Fruit fly (Drosophila melanogaster) whole organism, embryonic: ENCODE data around the gene Dlip2.

Experiments
- Asciz ChIP-seq: fragments of 200-800 bp; sonication (Bioruptor generic); optimal IDR thresholded peaks from 2 replicates; lab custom pipeline; 2017; ENCODE audit warnings: missing biosample characterization, mild to moderate bottlenecking, missing genetic modification characterization, missing genetic modification reagents
- CG10147 ChIP-seq: fragments of 200-800 bp; sonication (Bioruptor generic); optimal IDR thresholded peaks from 2 replicates; lab custom pipeline; 2019; ENCODE audit warnings: missing biosample characterization, mild to moderate bottlenecking, missing genetic modification characterization, moderate library complexity
- CG1024 ChIP-seq: fragments of 200-800 bp; sonication (Bioruptor generic); IDR thresholded peaks from 2 replicates; pipeline ENCODE4 v1.3.6; 2022; ENCODE audit warnings: missing biosample characterization, missing genetic modification characterization
- CG10274 ChIP-seq: fragments of 200-800 bp; sonication (Bioruptor generic); optimal IDR thresholded peaks from 3 replicates; lab custom pipeline; 2017; ENCODE audit warnings: missing biosample characterization, mild to moderate bottlenecking, missing genetic modification characterization
- CG10431 ChIP-seq: fragments of 200-800 bp; sonication (Bioruptor generic); optimal IDR thresholded peaks from 3 replicates; lab custom pipeline; 2018; ENCODE audit warnings: missing biosample characterization, mild to moderate bottlenecking, missing genetic modification characterization
- CG11560 ChIP-seq: fragments of 200-800 bp; sonication (Bioruptor generic); IDR thresholded peaks from 3 replicates; pipeline ENCODE4 v1.3.6; 2022; ENCODE audit warnings: missing biosample characterization, missing genetic modification characterization
- CG11696 ChIP-seq: fragments of 200-800 bp; sonication (Bioruptor generic); IDR thresholded peaks from 2 replicates; pipeline ENCODE4 v1.3.6; 2022; ENCODE audit warnings: missing biosample characterization, missing genetic modification characterization
- CG12942 ChIP-seq: fragments of 200-800 bp; sonication (Bioruptor generic); optimal IDR thresholded peaks from 3 replicates; lab custom pipeline; 2016; ENCODE audit warnings: missing biosample characterization, missing genetic modification characterization
- CG14050 ChIP-seq: fragments of 200-800 bp; sonication (Bioruptor generic); IDR thresholded peaks from 3 replicates; pipeline ENCODE4 v1.3.6; 2022; ENCODE audit warnings: missing biosample characterization, missing genetic modification characterization
- CG14710 ChIP-seq: fragments of 200-800 bp; sonication (Bioruptor generic); optimal IDR thresholded peaks from 3 replicates; lab custom pipeline; 2019; ENCODE audit warnings: missing biosample characterization, mild to moderate bottlenecking, missing genetic modification characterization, moderate library complexity
- CG14860 ChIP-seq: fragments of 200-800 bp; sonication (Bioruptor generic); IDR thresholded peaks from 3 replicates; pipeline ENCODE4 v1.3.6; 2022; ENCODE audit warnings: missing biosample characterization, missing genetic modification characterization; ENCODE audit not compliant: partially characterized antibody
- CG1603 ChIP-seq: fragments of 200-800 bp; sonication (Bioruptor generic); optimal IDR thresholded peaks from 2 replicates; lab custom pipeline; 2019; ENCODE audit warnings: missing biosample characterization, mild to moderate bottlenecking, missing genetic modification characterization, moderate library complexity
- CG16863 ChIP-seq: fragments of 200-800 bp; sonication (Bioruptor generic); optimal IDR thresholded peaks from 3 replicates; lab custom pipeline; 2016; ENCODE audit warnings: missing biosample characterization, missing genetic modification characterization
- CG18764 ChIP-seq: fragments of 200-800 bp; sonication (Bioruptor generic); optimal IDR thresholded peaks from 3 replicates; lab custom pipeline; 2016; ENCODE audit warnings: missing biosample characterization, missing genetic modification characterization
- CG2202 ChIP-seq: fragments of 200-800 bp; sonication (Bioruptor generic); optimal IDR thresholded peaks from 2 replicates; lab custom pipeline; 2018; ENCODE audit warnings: missing biosample characterization, mild to moderate bottlenecking, missing genetic modification characterization
- CG2875 ChIP-seq: fragments of 200-800 bp; sonication (Bioruptor generic); optimal IDR thresholded peaks from 2 replicates; lab custom pipeline; 2017; ENCODE audit warnings: missing biosample characterization, mild to moderate bottlenecking, missing genetic modification characterization, missing genetic modification reagents
- CG30403 ChIP-seq: fragments of 200-800 bp; sonication (Bioruptor generic); optimal IDR thresholded peaks from 3 replicates; lab custom pipeline; 2016; ENCODE audit warnings: missing biosample characterization, missing genetic modification characterization
- CG33557 ChIP-seq: fragments of 200-800 bp; sonication (Bioruptor generic); optimal IDR thresholded peaks from 2 replicates; lab custom pipeline; 2019; ENCODE audit warnings: missing biosample characterization, mild to moderate bottlenecking, missing genetic modification characterization, moderate library complexity
- CG34376 ChIP-seq: fragments of 200-800 bp; sonication (Bioruptor generic); optimal IDR thresholded peaks from 2 replicates; lab custom pipeline; 2018; ENCODE audit warnings: missing biosample characterization, mild to moderate bottlenecking, missing genetic modification characterization
- CG42726 ChIP-seq: fragments of 200-800 bp; sonication (Bioruptor generic); IDR thresholded peaks from 2 replicates; pipeline ENCODE4 v1.3.6; 2022; ENCODE audit warnings: missing biosample characterization, missing genetic modification characterization; ENCODE audit not compliant: partially characterized antibody
- CG4617 ChIP-seq: fragments of 200-800 bp; sonication (Bioruptor generic); optimal IDR thresholded peaks from 3 replicates; lab custom pipeline; 2016; ENCODE audit warnings: missing biosample characterization, missing genetic modification characterization, borderline replicate concordance
- CG5180 ChIP-seq: fragments of 200-800 bp; sonication (Bioruptor generic); optimal IDR thresholded peaks from 3 replicates; lab custom pipeline; 2017; ENCODE audit warnings: missing biosample characterization, missing genetic modification characterization, mild to moderate bottlenecking, moderate library complexity, missing genetic modification reagents
- CG8089 ChIP-seq: fragments of 200-800 bp; sonication (Bioruptor generic); optimal IDR thresholded peaks from 3 replicates; lab custom pipeline; 2016; ENCODE audit warnings: missing biosample characterization, missing genetic modification characterization
- Nf-YA ChIP-seq: fragments of 200-800 bp; sonication (Bioruptor generic); IDR thresholded peaks from 2 replicates; pipeline ENCODE4 v1.3.6; 2022; ENCODE audit warnings: missing biosample characterization, missing genetic modification characterization
- Poxn ChIP-seq: fragments of 200-800 bp; sonication (Bioruptor generic); IDR thresholded peaks from 2 replicates; pipeline ENCODE4 v1.3.6; 2022; ENCODE audit warnings: missing biosample characterization, missing genetic modification characterization
- ase ChIP-seq: fragments of 200-800 bp; sonication (Bioruptor generic); IDR thresholded peaks from 3 replicates; pipeline ENCODE4 v1.3.6; 2022; ENCODE audit warnings: missing biosample characterization, missing genetic modification characterization
- btn ChIP-seq: fragments of 200-800 bp; sonication (Bioruptor generic); optimal IDR thresholded peaks from 2 replicates; lab custom pipeline; 2016; ENCODE audit warnings: missing biosample characterization, missing genetic modification characterization
- chinmo ChIP-seq: fragments of 200-800 bp; sonication (Bioruptor generic); IDR thresholded peaks from 4 replicates; pipeline ENCODE4 v1.3.6; 2022; ENCODE audit warnings: missing biosample characterization, missing genetic modification characterization; ENCODE audit not compliant: partially characterized antibody
- danr ChIP-seq: fragments of 200-800 bp; sonication (Bioruptor generic); IDR thresholded peaks from 2 replicates; pipeline ENCODE4 v1.3.6; 2022; ENCODE audit warnings: missing biosample characterization, missing genetic modification characterization
- dmrt11E ChIP-seq: fragments of 200-800 bp; sonication (Bioruptor generic); optimal IDR thresholded peaks from 3 replicates; lab custom pipeline; 2018; ENCODE audit warnings: missing biosample characterization, mild to moderate bottlenecking, missing genetic modification characterization, moderate library complexity
- fd102C ChIP-seq: fragments of 200-800 bp; sonication (Bioruptor generic); optimal IDR thresholded peaks from 2 replicates; lab custom pipeline; 2018; ENCODE audit warnings: missing biosample characterization, mild to moderate bottlenecking, missing genetic modification characterization, moderate library complexity
- gce ChIP-seq: fragments of 200-800 bp; sonication (Bioruptor generic); IDR thresholded peaks from 3 replicates; pipeline ENCODE4 v1.3.6; 2022; ENCODE audit warnings: missing biosample characterization, missing genetic modification characterization
- gfzf ChIP-seq: fragments of 200-800 bp; sonication (Bioruptor generic); optimal IDR thresholded peaks from 2 replicates; lab custom pipeline; 2016; ENCODE audit warnings: missing biosample characterization, mild to moderate bottlenecking, missing genetic modification characterization, moderate library complexity
- grau ChIP-seq: fragments of 200-800 bp; optimal IDR thresholded peaks from 3 replicates; lab custom pipeline; 2019; ENCODE audit warnings: missing biosample characterization, mild to moderate bottlenecking, missing genetic modification characterization, moderate library complexity
- gt ChIP-seq: fragments of 200-800 bp; sonication (Bioruptor generic); IDR thresholded peaks from 2 replicates; pipeline ENCODE4 v1.3.6; 2022; ENCODE audit warnings: missing biosample characterization, missing genetic modification characterization
- hkb ChIP-seq, 2 experiments: fragments of 200-800 bp in 1 of 2; fragments of >200 bp in 1 of 2; sonication (Bioruptor generic) in 1 of 2; IDR thresholded peaks in 1 of 2; optimal IDR thresholded peaks in 1 of 2; 2 replicates each; pipeline versions ENCODE4 v1.3.6 to Lab custom; 2017 to 2022; ENCODE audit warnings: missing biosample characterization in 1 of 2, missing genetic modification characterization in 1 of 2
- jing ChIP-seq: fragments of 200-800 bp; sonication (Bioruptor generic); optimal IDR thresholded peaks from 2 replicates; lab custom pipeline; 2018; ENCODE audit warnings: missing biosample characterization, mild to moderate bottlenecking, missing genetic modification characterization
- kah ChIP-seq: fragments of 200-800 bp; sonication (Bioruptor generic); optimal IDR thresholded peaks from 2 replicates; lab custom pipeline; 2018; ENCODE audit warnings: missing biosample characterization, mild to moderate bottlenecking, missing genetic modification characterization
- lola ChIP-seq, 3 experiments: fragments of >200 bp in 2 of 3; fragments of 200-800 bp in 1 of 3; sonication (Bioruptor generic) in 1 of 3; optimal IDR thresholded peaks; 2 replicates each; lab custom pipeline; 2017 to 2019; ENCODE audit warnings: missing biosample characterization in 3 of 3, missing genetic modification characterization in 3 of 3, mild to moderate bottlenecking in 1 of 3, moderate library complexity in 1 of 3
- nau ChIP-seq: fragments of 200-800 bp; sonication (Bioruptor generic); optimal IDR thresholded peaks from 3 replicates; lab custom pipeline; 2017; ENCODE audit warnings: missing biosample characterization, mild to moderate bottlenecking, missing genetic modification characterization, missing genetic modification reagents
- pan ChIP-seq, 4 experiments: fragments of >200 bp in 3 of 4; fragments of 200-800 bp in 1 of 4; sonication (Bioruptor generic) in 1 of 4; optimal IDR thresholded peaks in 3 of 4; IDR thresholded peaks in 1 of 4; 2 replicates each; pipeline versions ENCODE4 v1.3.6 to Lab custom; 2017 to 2022; ENCODE audit warnings: missing biosample characterization in 2 of 4, missing genetic modification characterization in 2 of 4, mixed read lengths in 1 of 4
- rib ChIP-seq: fragments of 200-800 bp; sonication (Bioruptor generic); IDR thresholded peaks from 2 replicates; pipeline ENCODE4 v1.3.6; 2022; ENCODE audit warnings: missing biosample characterization, missing genetic modification characterization
- scrt ChIP-seq: fragments of 200-800 bp; sonication (Bioruptor generic); optimal IDR thresholded peaks from 2 replicates; lab custom pipeline; 2018; ENCODE audit warnings: missing biosample characterization, mild to moderate bottlenecking, missing genetic modification characterization, moderate library complexity
- trem ChIP-seq: fragments of 200-800 bp; optimal IDR thresholded peaks from 3 replicates; lab custom pipeline; 2019; ENCODE audit warnings: missing biosample characterization, mild to moderate bottlenecking, missing genetic modification characterization, moderate library complexity
- vfl ChIP-seq: fragments of 200-800 bp; sonication (Bioruptor generic); optimal IDR thresholded peaks from 2 replicates; lab custom pipeline; 2016; ENCODE audit warnings: missing biosample characterization, missing genetic modification characterization
- zen ChIP-seq: fragments of 200-800 bp; sonication (Bioruptor generic); optimal IDR thresholded peaks from 3 replicates; lab custom pipeline; 2018; ENCODE audit warnings: missing biosample characterization, mild to moderate bottlenecking, missing genetic modification characterization, moderate library complexity

Dlip2 gene

DNA sequence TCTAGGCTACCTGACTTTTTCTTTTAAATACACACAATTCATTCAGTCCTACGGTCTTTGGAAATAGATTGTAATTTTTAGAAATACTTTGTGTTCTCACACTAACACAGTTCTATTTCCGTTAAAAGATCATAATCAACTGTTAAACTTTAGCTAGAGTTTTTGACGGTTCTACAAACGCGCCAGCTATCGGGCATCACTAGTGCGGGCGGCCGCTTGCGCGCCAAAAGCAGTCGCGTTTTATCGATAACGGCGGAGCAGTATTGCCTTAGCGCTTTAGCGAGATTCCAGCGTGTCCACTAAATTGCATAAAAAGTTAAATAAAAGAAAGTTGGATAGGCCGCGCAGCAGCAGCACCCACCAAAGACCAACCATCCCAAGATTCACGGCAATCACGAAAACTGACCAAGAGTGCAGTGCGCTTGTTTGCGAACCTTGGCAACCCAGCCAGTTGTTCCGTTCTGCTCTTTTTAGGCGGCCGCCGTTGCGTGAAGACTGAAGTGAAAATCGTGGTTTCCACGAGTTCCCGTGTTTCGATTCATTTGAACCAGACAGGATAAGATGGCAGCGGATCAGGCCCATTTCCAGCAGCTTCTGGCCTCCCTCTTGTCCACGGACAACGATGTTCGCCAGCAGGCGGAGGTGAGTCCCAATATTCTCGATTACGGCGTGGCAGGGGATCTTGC is 3.8 kb upstream of the Dlip2 start, which contains the start of gene Karybeta3 (continued):
- TF ChIP-seq CG4617 (GFP tag; lab: Kevin White, UChicago) (peak; percentile 82), pan (optimal IDR thresholded peaks at IDR 0.05; lab: Kevin White, UChicago) (no peak), pan (GFP tag; optimal IDR thresholded peaks at IDR 0.05 in 1 of 2, IDR thresholded peaks at IDR 0.05 in 1 of 2) (peak in 1 of 2 experiments; percentile 88), CG30403 (GFP tag; lab: Kevin White, UChicago) (peak; percentile 78), CG14860 (GFP tag; lab: Robert Waterston, UW) (peak; percentile 53; the same call in 2 of the 3 replicates), Nf-YA (peak; percentile 72), chinmo (peak; percentile 58; the same call in 1 of the 4 replicates), CG10431 (GFP tag; lab: Kevin White, UChicago) (peak; percentile 25), CG8089 (peak; percentile 74), Poxn (GFP tag; lab: Robert Waterston, UW) (no peak), rib (GFP tag; lab: Robert Waterston, UW) (0 out of 2 replicates have a peak, but pooled peaks have one; percentile 56), trem (tag; lab: Kevin White, UChicago) (peak; percentile 79), CG18764 (GFP tag; lab: Kevin White, UChicago) (peak; percentile 65), CG11560 (tag; lab: Robert Waterston, UW) (peak; percentile 46; the same call in 1 of the 3 replicates), CG10147 (GFP tag; lab: Kevin White, UChicago) (no peak), gt (GFP tag; lab: Robert Waterston, UW) (no peak), hkb (optimal IDR thresholded peaks at IDR 0.05; lab: Kevin White, UChicago) (peak; percentile 80), hkb (GFP tag; IDR thresholded peaks at IDR 0.05; lab: Robert Waterston, UW) (peak; percentile 86), ase (GFP tag; lab: Robert Waterston, UW) (peak; percentile 68; the same call in 1 of the 3 replicates), CG10274 (GFP tag; lab: Kevin White, UChicago) (peak; percentile 39), CG2202 (peak; percentile 54), CG34376 (GFP tag; lab: Kevin White, UChicago) (peak; percentile 81), zen (tag; lab: Kevin White, UChicago) (no peak), CG12942 (peak; percentile 65), kah (GFP tag; lab: Kevin White, UChicago) (no peak), CG14710 (tag; lab: Kevin White, UChicago) (peak; percentile 79), nau (peak; percentile 69), CG1603 (tag; lab: Kevin White, UChicago) (peak; percentile 84), CG2875 (GFP tag; lab: Kevin White, UChicago) (peak; percentile 14), dmrt11E (tag; lab: Kevin White, UChicago) (peak; percentile 5), CG14050 (GFP tag; lab: Robert Waterston, UW) (peak; percentile 69), btn (GFP tag; lab: Kevin White, UChicago) (peak; percentile 76), vfl (GFP tag; lab: Kevin White, UChicago) (peak; percentile 45), CG33557 (GFP tag; lab: Kevin White, UChicago) (peak; percentile 45), gce (GFP tag; lab: Robert Waterston, UW) (peak; percentile 71; the same call in 1 of the 3 replicates), CG1024 (GFP tag; lab: Robert Waterston, UW) (peak; percentile 53; the same call in 1 of the 2 replicates), lola (GFP tag; optimal IDR thresholded peaks at IDR 0.05; lab: Kevin White, UChicago) (peak in 1 of 3 experiments; percentile 9), fd102C (GFP tag; lab: Kevin White, UChicago) (no peak), CG42726 (GFP tag; lab: Robert Waterston, UW) (no peak), CG16863 (GFP tag; lab: Kevin White, UChicago) (peak; percentile 82), CG5180 (GFP tag; lab: Kevin White, UChicago) (peak; percentile 37), Asciz (GFP tag; lab: Kevin White, UChicago) (no peak), scrt (GFP tag; lab: Kevin White, UChicago) (peak; percentile 34), danr (GFP tag; lab: Robert Waterston, UW) (peak; percentile 26; the same call in 1 of the 2 replicates), gfzf (GFP tag; lab: Kevin White, UChicago) (peak; percentile 44), grau (peak; percentile 62), CG11696 (0 out of 2 replicates have a peak, but pooled peaks have one; percentile 16), jing (no peak)
